Fruit fly (Drosophila melanogaster) whole organism, embryonic: ENCODE results near the gene RabX4.

Experiments used
- Antp ChIP-seq: fragments of 200-800 bp; sonication (Bioruptor generic); optimal IDR thresholded peaks from 3 replicates; lab custom pipeline; 2016; ENCODE audit warnings: missing biosample characterization, missing genetic modification characterization
- BtbVII ChIP-seq: fragments of 200-800 bp; sonication (Bioruptor generic); optimal IDR thresholded peaks from 3 replicates; lab custom pipeline; 2017; ENCODE audit warnings: missing biosample characterization, mild to moderate bottlenecking, missing genetic modification characterization
- Bteb2 ChIP-seq: fragments of 200-800 bp; sonication (Bioruptor generic); optimal IDR thresholded peaks from 2 replicates; lab custom pipeline; 2016; ENCODE audit warnings: missing biosample characterization, missing genetic modification characterization
- CG10267 ChIP-seq: fragments of 200-800 bp; sonication (Bioruptor generic); optimal IDR thresholded peaks from 2 replicates; lab custom pipeline; 2018; ENCODE audit warnings: missing biosample characterization, mild to moderate bottlenecking, missing genetic modification characterization, moderate library complexity
- CG10462 ChIP-seq: fragments of 200-800 bp; sonication (Bioruptor generic); optimal IDR thresholded peaks from 2 replicates; lab custom pipeline; 2016; ENCODE audit warnings: missing biosample characterization, missing genetic modification characterization
- CG12104 ChIP-seq: fragments of 200-800 bp; sonication (Bioruptor generic); optimal IDR thresholded peaks from 3 replicates; lab custom pipeline; 2016; ENCODE audit warnings: missing biosample characterization, missing genetic modification characterization
- CG12155 ChIP-seq: fragments of 200-800 bp; sonication (Bioruptor generic); optimal IDR thresholded peaks from 3 replicates; lab custom pipeline; 2016; ENCODE audit warnings: missing biosample characterization, missing genetic modification characterization
- CG14667 ChIP-seq: fragments of 200-800 bp; sonication (Bioruptor generic); IDR thresholded peaks from 2 replicates; pipeline ENCODE4 v1.3.6; 2022; ENCODE audit warnings: missing biosample characterization, missing genetic modification characterization
- CG16779 ChIP-seq: fragments of 200-800 bp; sonication (Bioruptor generic); IDR thresholded peaks from 2 replicates; pipeline ENCODE4 v1.3.6; 2022; ENCODE audit warnings: missing biosample characterization, missing genetic modification characterization
- CG18011 ChIP-seq: fragments of 200-800 bp; sonication (Bioruptor generic); optimal IDR thresholded peaks from 2 replicates; lab custom pipeline; 2017; ENCODE audit warnings: missing biosample characterization, missing genetic modification characterization, mild to moderate bottlenecking, moderate library complexity, missing genotype
- CG2129 ChIP-seq: fragments of 200-800 bp; sonication (Bioruptor generic); IDR thresholded peaks from 2 replicates; pipeline ENCODE4 v1.3.6; 2022; ENCODE audit warnings: missing biosample characterization, missing genetic modification characterization; ENCODE audit not compliant: partially characterized antibody
- CG30431 ChIP-seq: fragments of 200-800 bp; sonication (Bioruptor generic); optimal IDR thresholded peaks from 2 replicates; lab custom pipeline; 2017; ENCODE audit warnings: missing biosample characterization, missing genetic modification characterization
- CG3407 ChIP-seq: fragments of 200-800 bp; sonication (Bioruptor generic); optimal IDR thresholded peaks from 2 replicates; lab custom pipeline; 2018; ENCODE audit warnings: missing biosample characterization, mild to moderate bottlenecking, missing genetic modification characterization
- CG42726 ChIP-seq: fragments of 200-800 bp; sonication (Bioruptor generic); IDR thresholded peaks from 2 replicates; pipeline ENCODE4 v1.3.6; 2022; ENCODE audit warnings: missing biosample characterization, missing genetic modification characterization; ENCODE audit not compliant: partially characterized antibody
- CG43689 ChIP-seq: fragments of 200-800 bp; sonication (Bioruptor generic); IDR thresholded peaks from 2 replicates; pipeline ENCODE4 v1.3.6; 2022; ENCODE audit warnings: missing biosample characterization, missing genetic modification characterization
- CG5953 ChIP-seq: fragments of 200-800 bp; sonication (Bioruptor generic); IDR thresholded peaks from 2 replicates; pipeline ENCODE4 v1.3.6; 2022; ENCODE audit warnings: missing biosample characterization, missing genetic modification characterization
- CG6654 ChIP-seq: fragments of 200-800 bp; sonication (Bioruptor generic); optimal IDR thresholded peaks from 2 replicates; lab custom pipeline; 2017; ENCODE audit warnings: missing biosample characterization, mild to moderate bottlenecking, missing genetic modification characterization
- CG6689 ChIP-seq: fragments of 200-800 bp; sonication (Bioruptor generic); IDR thresholded peaks from 2 replicates; pipeline ENCODE4 v1.3.6; 2022; ENCODE audit warnings: missing biosample characterization, missing genetic modification characterization
- CG7271 ChIP-seq: fragments of 200-800 bp; sonication (Bioruptor generic); optimal IDR thresholded peaks from 2 replicates; lab custom pipeline; 2018; ENCODE audit warnings: missing biosample characterization, mild to moderate bottlenecking, missing genetic modification characterization, moderate library complexity
- CG8388 ChIP-seq: fragments of 200-800 bp; sonication (Bioruptor generic); optimal IDR thresholded peaks from 2 replicates; lab custom pipeline; 2019; ENCODE audit warnings: missing biosample characterization, mild to moderate bottlenecking, missing genetic modification characterization, moderate library complexity
- CG8944 ChIP-seq: fragments of 200-800 bp; sonication (Bioruptor generic); optimal IDR thresholded peaks from 3 replicates; lab custom pipeline; 2016; ENCODE audit warnings: missing biosample characterization, missing genetic modification characterization
- CG9437 ChIP-seq: fragments of 200-800 bp; sonication (Bioruptor generic); optimal IDR thresholded peaks from 2 replicates; lab custom pipeline; 2018; ENCODE audit warnings: missing biosample characterization, mild to moderate bottlenecking, missing genetic modification characterization
- CkIIα-i1 ChIP-seq: fragments of 200-800 bp; sonication (Bioruptor generic); IDR thresholded peaks from 2 replicates; pipeline ENCODE4 v1.3.6; 2022; ENCODE audit warnings: missing biosample characterization, missing genetic modification characterization
- CoRest ChIP-seq: fragments of 200-800 bp; sonication (Bioruptor generic); optimal IDR thresholded peaks from 3 replicates; lab custom pipeline; 2018; ENCODE audit warnings: missing biosample characterization, mild to moderate bottlenecking, missing genetic modification characterization, moderate library complexity
- Fer2 ChIP-seq: fragments of 200-800 bp; sonication (Bioruptor generic); optimal IDR thresholded peaks from 2 replicates; lab custom pipeline; 2018; ENCODE audit warnings: missing biosample characterization, mild to moderate bottlenecking, missing genetic modification characterization, moderate library complexity
- Gug ChIP-seq: fragments of 200-800 bp; sonication (Bioruptor generic); IDR thresholded peaks from 4 replicates; pipeline ENCODE4 v1.3.6; 2022; ENCODE audit warnings: missing biosample characterization, missing genetic modification characterization
- HLH54F ChIP-seq: fragments of 200-800 bp; sonication (Bioruptor generic); optimal IDR thresholded peaks from 3 replicates; lab custom pipeline; 2016; ENCODE audit warnings: missing biosample characterization, missing genetic modification characterization
- HLHmδ ChIP-seq: fragments of 200-800 bp; sonication (Bioruptor generic); optimal IDR thresholded peaks from 2 replicates; lab custom pipeline; 2018; ENCODE audit warnings: missing biosample characterization, mild to moderate bottlenecking, missing genetic modification characterization, moderate library complexity
- Hmx ChIP-seq: fragments of 200-800 bp; sonication (Bioruptor generic); optimal IDR thresholded peaks from 2 replicates; lab custom pipeline; 2016; ENCODE audit warnings: missing biosample characterization, missing genetic modification characterization
- Hsf ChIP-seq: fragments of 200-800 bp; sonication (Bioruptor generic); optimal IDR thresholded peaks from 3 replicates; lab custom pipeline; 2016; ENCODE audit warnings: missing biosample characterization, missing genetic modification characterization
- Jarid2 ChIP-seq: fragments of 200-800 bp; sonication (Bioruptor generic); optimal IDR thresholded peaks from 3 replicates; lab custom pipeline; 2017; ENCODE audit warnings: mild to moderate bottlenecking, missing biosample characterization, missing genetic modification reagents, missing genetic modification characterization
- MBD-R2 ChIP-seq: fragments of 200-800 bp; sonication (Bioruptor generic); IDR thresholded peaks from 2 replicates; pipeline ENCODE4 v1.3.6; 2022; ENCODE audit warnings: missing biosample characterization, missing genetic modification characterization
- NK7.1 ChIP-seq: fragments of 200-800 bp; sonication (Bioruptor generic); optimal IDR thresholded peaks from 3 replicates; lab custom pipeline; 2016; ENCODE audit warnings: missing biosample characterization, missing genetic modification characterization
- Sin3A ChIP-seq: fragments of >200 bp; optimal IDR thresholded peaks from 2 replicates; lab custom pipeline; 2018
- Xrp1 ChIP-seq: fragments of 200-800 bp; sonication (Bioruptor generic); IDR thresholded peaks from 2 replicates; pipeline ENCODE4 v1.3.6; 2022; ENCODE audit warnings: missing biosample characterization, missing genetic modification characterization
- YL-1 ChIP-seq: fragments of 200-800 bp; sonication (Bioruptor generic); optimal IDR thresholded peaks from 3 replicates; lab custom pipeline; 2017; ENCODE audit warnings: missing biosample characterization, mild to moderate bottlenecking, missing genetic modification characterization
- al ChIP-seq: fragments of 200-800 bp; sonication (Bioruptor generic); IDR thresholded peaks from 2 replicates; pipeline ENCODE4 v1.3.6; 2022; ENCODE audit warnings: missing biosample characterization, missing genetic modification characterization
- chn ChIP-seq: fragments of 200-800 bp; sonication (Bioruptor generic); optimal IDR thresholded peaks from 2 replicates; lab custom pipeline; 2016; ENCODE audit warnings: missing biosample characterization, missing genetic modification characterization
- cwo ChIP-seq: fragments of 200-800 bp; sonication (Bioruptor generic); optimal IDR thresholded peaks from 3 replicates; lab custom pipeline; 2017; ENCODE audit warnings: missing biosample characterization, missing genetic modification characterization, mild to moderate bottlenecking, moderate library complexity, missing genetic modification reagents
- dmrt99B ChIP-seq: fragments of 200-800 bp; sonication (Bioruptor generic); optimal IDR thresholded peaks from 2 replicates; lab custom pipeline; 2018; ENCODE audit warnings: missing biosample characterization, mild to moderate bottlenecking, missing genetic modification characterization, moderate library complexity
- emc ChIP-seq: fragments of 200-800 bp; sonication (Bioruptor generic); optimal IDR thresholded peaks from 2 replicates; lab custom pipeline; 2016; ENCODE audit warnings: missing biosample characterization, missing genetic modification characterization
- en ChIP-seq: fragments of 200-800 bp; sonication (Bioruptor generic); optimal IDR thresholded peaks from 2 replicates; lab custom pipeline; 2016; ENCODE audit warnings: missing biosample characterization, missing genetic modification characterization
- exex ChIP-seq: fragments of 200-800 bp; sonication (Bioruptor generic); optimal IDR thresholded peaks from 4 replicates; lab custom pipeline; 2018; ENCODE audit warnings: missing biosample characterization, mild to moderate bottlenecking, missing genetic modification characterization, moderate library complexity
- gcm2 ChIP-seq: fragments of 200-800 bp; sonication (Bioruptor generic); optimal IDR thresholded peaks from 2 replicates; lab custom pipeline; 2016; ENCODE audit warnings: missing biosample characterization, missing genetic modification characterization
- gt ChIP-seq: fragments of 200-800 bp; sonication (Bioruptor generic); IDR thresholded peaks from 2 replicates; pipeline ENCODE4 v1.3.6; 2022; ENCODE audit warnings: missing biosample characterization, missing genetic modification characterization
- mirr ChIP-seq: fragments of 200-800 bp; sonication (Bioruptor generic); optimal IDR thresholded peaks from 3 replicates; lab custom pipeline; 2018; ENCODE audit warnings: missing biosample characterization, mild to moderate bottlenecking, missing genetic modification characterization
- onecut ChIP-seq: fragments of 200-800 bp; sonication (Bioruptor generic); IDR thresholded peaks from 2 replicates; pipeline ENCODE4 v1.3.6; 2022; ENCODE audit warnings: missing biosample characterization, missing genetic modification characterization
- pnt ChIP-seq: fragments of 200-800 bp; sonication (Bioruptor generic); optimal IDR thresholded peaks from 3 replicates; lab custom pipeline; 2016; ENCODE audit warnings: missing biosample characterization, missing genetic modification characterization
- pzg ChIP-seq: fragments of 200-800 bp; sonication (Bioruptor generic); optimal IDR thresholded peaks from 3 replicates; lab custom pipeline; 2018; ENCODE audit warnings: missing biosample characterization, mild to moderate bottlenecking, missing genetic modification characterization, moderate library complexity
- sisA ChIP-seq: fragments of 200-800 bp; sonication (Bioruptor generic); IDR thresholded peaks from 2 replicates; pipeline ENCODE4 v1.3.6; 2022; ENCODE audit warnings: missing biosample characterization, missing genetic modification characterization
- tgo ChIP-seq: fragments of 200-800 bp; sonication (Bioruptor generic); IDR thresholded peaks from 3 replicates; pipeline ENCODE4 v1.3.6; 2022; ENCODE audit warnings: missing biosample characterization, missing genetic modification characterization
- tna ChIP-seq: fragments of 200-800 bp; sonication (Bioruptor generic); IDR thresholded peaks from 2 replicates; pipeline ENCODE4 v1.3.6; 2022; ENCODE audit warnings: missing biosample characterization, missing genetic modification characterization; ENCODE audit not compliant: partially characterized antibody

The RabX4 gene

dm6 chr3R:24829887-24830351, 1.7 kb upstream of the RabX4 start, which contains the start of the genes Kaz and CG43273 (continued):
- TF ChIP-seq Hsf (peak; percentile 42), CG6689 (GFP tag; lab: Robert Waterston, UW) (no peak), dmrt99B (tag; lab: Kevin White, UChicago) (no peak), CG9437 (GFP tag; lab: Kevin White, UChicago) (peak; percentile 25), CG7271 (peak; percentile 2), chn (peak; percentile 17), Gug (GFP tag; lab: Robert Waterston, UW) (no peak; the same call in 3 of the 4 replicates), CoRest (tag; lab: Kevin White, UChicago) (peak; percentile 79), gcm2 (GFP tag; lab: Kevin White, UChicago) (no peak), Sin3A (lab: Kevin White, UChicago) (peak; percentile 43), en (GFP tag; lab: Kevin White, UChicago) (no peak), CG2129 (GFP tag; lab: Robert Waterston, UW) (no peak), NK7.1 (GFP tag; lab: Kevin White, UChicago) (no peak), CG18011 (GFP tag; lab: Kevin White, UChicago) (peak; percentile 57), CG16779 (no peak), HLHmδ (GFP tag; lab: Kevin White, UChicago) (no peak), CG12104 (GFP tag; lab: Kevin White, UChicago) (peak; percentile 0), CG30431 (GFP tag; lab: Kevin White, UChicago) (no peak), mirr (GFP tag; lab: Kevin White, UChicago) (no peak), CG43689 (GFP tag; lab: Robert Waterston, UW) (no peak), Xrp1 (GFP tag; lab: Robert Waterston, UW) (peak; percentile 40; the same call in 1 of the 2 replicates), CG8944 (GFP tag; lab: Kevin White, UChicago) (no peak), YL-1 (peak; percentile 69), CG12155 (GFP tag; lab: Kevin White, UChicago) (peak; percentile 61), Hmx (GFP tag; lab: Kevin White, UChicago) (no peak), al (peak; percentile 36; the same call in 1 of the 2 replicates), CG6654 (GFP tag; lab: Kevin White, UChicago) (no peak), Bteb2 (GFP tag; lab: Kevin White, UChicago) (no peak), CG42726 (GFP tag; lab: Robert Waterston, UW) (no peak), BtbVII (GFP tag; lab: Kevin White, UChicago) (no peak), onecut (GFP tag; lab: Robert Waterston, UW) (no peak), exex (tag; lab: Kevin White, UChicago) (no peak), HLH54F (GFP tag; lab: Kevin White, UChicago) (no peak), sisA (GFP tag; lab: Robert Waterston, UW) (peak; percentile 5; the same call in 1 of the 2 replicates), CG10267 (tag; lab: Kevin White, UChicago) (peak; percentile 68), Fer2 (tag; lab: Kevin White, UChicago) (peak; percentile 39), gt (GFP tag; lab: Robert Waterston, UW) (no peak), CG10462 (peak; percentile 44), cwo (GFP tag; lab: Kevin White, UChicago) (no peak), tgo (GFP tag; lab: Robert Waterston, UW) (peak; percentile 26; the same call in 1 of the 3 replicates), CG5953 (GFP tag; lab: Robert Waterston, UW) (no peak), Antp (GFP tag; lab: Kevin White, UChicago) (no peak), Jarid2 (GFP tag; lab: Kevin White, UChicago) (no peak), CG8388 (no peak), CG14667 (no peak), emc (GFP tag; lab: Kevin White, UChicago) (no peak), CG3407 (GFP tag; lab: Kevin White, UChicago) (no peak), MBD-R2 (GFP tag; lab: Robert Waterston, UW) (peak; percentile 82), pnt (peak; percentile 3), pzg (GFP tag; lab: Kevin White, UChicago) (peak; percentile 35), tna (no peak), CkIIα-i1 (GFP tag; lab: Robert Waterston, UW) (no peak)
